Fruit fly (Drosophila melanogaster) whole organism, embryonic: ENCODE results near the gene CG3448.
A peak's percentile ranks its signal among the peaks of the same experiment; 100 is the strongest.

ENCODE experiments used
- Bgb ChIP-seq: fragments of 200-800 bp; sonication (Bioruptor generic); IDR thresholded peaks from 2 replicates; pipeline ENCODE4 v1.3.6; 2022; ENCODE audit warnings: missing biosample characterization, missing genetic modification characterization; ENCODE audit not compliant: partially characterized antibody
- CG10565 ChIP-seq: fragments of 200-800 bp; sonication (Bioruptor generic); optimal IDR thresholded peaks from 3 replicates; lab custom pipeline; 2016; ENCODE audit warnings: missing biosample characterization, mild to moderate bottlenecking, missing genetic modification characterization
- CG11398 ChIP-seq: fragments of 200-800 bp; sonication (Bioruptor generic); optimal IDR thresholded peaks from 2 replicates; lab custom pipeline; 2016; ENCODE audit warnings: missing biosample characterization, missing genetic modification characterization
- CG12104 ChIP-seq: fragments of 200-800 bp; sonication (Bioruptor generic); optimal IDR thresholded peaks from 3 replicates; lab custom pipeline; 2016; ENCODE audit warnings: missing biosample characterization, missing genetic modification characterization
- CG12744 ChIP-seq: fragments of 200-800 bp; sonication (Bioruptor generic); optimal IDR thresholded peaks from 2 replicates; lab custom pipeline; 2016; ENCODE audit warnings: missing biosample characterization, missing genetic modification characterization
- CG14014 ChIP-seq: fragments of 200-800 bp; sonication (Bioruptor generic); IDR thresholded peaks from 2 replicates; pipeline ENCODE4 v1.3.6; 2022; ENCODE audit warnings: missing biosample characterization, missing genetic modification characterization
- CG1647 ChIP-seq: fragments of 200-800 bp; sonication (Bioruptor generic); optimal IDR thresholded peaks from 3 replicates; lab custom pipeline; 2016; ENCODE audit warnings: missing biosample characterization, missing genetic modification characterization
- CG1832 ChIP-seq: fragments of 200-800 bp; sonication (Bioruptor generic); optimal IDR thresholded peaks from 2 replicates; lab custom pipeline; 2017; ENCODE audit warnings: missing biosample characterization, mild to moderate bottlenecking, missing genetic modification characterization, inconsistent platforms
- CG2120 ChIP-seq: fragments of 200-800 bp; sonication (Bioruptor generic); optimal IDR thresholded peaks from 3 replicates; lab custom pipeline; 2016; ENCODE audit warnings: missing biosample characterization, missing genetic modification characterization
- CG3065 ChIP-seq: fragments of 200-800 bp; sonication (Bioruptor generic); optimal IDR thresholded peaks from 2 replicates; lab custom pipeline; 2016; ENCODE audit warnings: missing biosample characterization, missing genetic modification characterization
- CG4424 ChIP-seq: fragments of 200-800 bp; sonication (Bioruptor generic); optimal IDR thresholded peaks from 3 replicates; lab custom pipeline; 2016; ENCODE audit warnings: missing biosample characterization, missing genetic modification characterization
- CG4820 ChIP-seq: fragments of 200-800 bp; sonication (Bioruptor generic); optimal IDR thresholded peaks from 3 replicates; lab custom pipeline; 2016; ENCODE audit warnings: missing biosample characterization, missing genetic modification characterization
- CG6689 ChIP-seq: fragments of 200-800 bp; sonication (Bioruptor generic); IDR thresholded peaks from 2 replicates; pipeline ENCODE4 v1.3.6; 2022; ENCODE audit warnings: missing biosample characterization, missing genetic modification characterization
- CG7357 ChIP-seq: fragments of 200-800 bp; sonication (Bioruptor generic); IDR thresholded peaks from 3 replicates; pipeline ENCODE4 v1.3.6; 2022; ENCODE audit warnings: missing biosample characterization, missing genetic modification characterization
- CG7963 ChIP-seq: fragments of 200-800 bp; sonication (Bioruptor generic); IDR thresholded peaks from 3 replicates; pipeline ENCODE4 v1.3.6; 2022; ENCODE audit warnings: missing biosample characterization, missing genetic modification characterization; ENCODE audit not compliant: partially characterized antibody
- CG8089 ChIP-seq: fragments of 200-800 bp; sonication (Bioruptor generic); optimal IDR thresholded peaks from 3 replicates; lab custom pipeline; 2016; ENCODE audit warnings: missing biosample characterization, missing genetic modification characterization
- CG8359 ChIP-seq: fragments of 200-800 bp; sonication (Bioruptor generic); optimal IDR thresholded peaks from 2 replicates; lab custom pipeline; 2017; ENCODE audit warnings: missing biosample characterization, mild to moderate bottlenecking, missing genetic modification characterization, borderline replicate concordance
- CG9797 ChIP-seq: fragments of 200-800 bp; sonication (Bioruptor generic); optimal IDR thresholded peaks from 3 replicates; lab custom pipeline; 2018; ENCODE audit warnings: missing biosample characterization, mild to moderate bottlenecking, missing genetic modification characterization
- CHES-1-like ChIP-seq: fragments of 200-800 bp; sonication (Bioruptor generic); optimal IDR thresholded peaks from 2 replicates; lab custom pipeline; 2016; ENCODE audit warnings: missing biosample characterization, missing genetic modification characterization
- D19A ChIP-seq: fragments of 200-800 bp; optimal IDR thresholded peaks from 3 replicates; lab custom pipeline; 2019; ENCODE audit warnings: missing biosample characterization, mild to moderate bottlenecking, missing genetic modification characterization, moderate library complexity
- Ets65A ChIP-seq: fragments of 200-800 bp; sonication (Bioruptor generic); peaks from one replicate; lab custom pipeline; 2016; ENCODE audit warnings: missing biosample characterization, missing genetic modification characterization
- Hmr ChIP-seq: fragments of 200-800 bp; sonication (Bioruptor generic); optimal IDR thresholded peaks from 3 replicates; lab custom pipeline; 2017; ENCODE audit warnings: mild to moderate bottlenecking, missing biosample characterization, missing genetic modification reagents, missing genetic modification characterization
- Jarid2 ChIP-seq: fragments of 200-800 bp; sonication (Bioruptor generic); optimal IDR thresholded peaks from 3 replicates; lab custom pipeline; 2017; ENCODE audit warnings: mild to moderate bottlenecking, missing biosample characterization, missing genetic modification reagents, missing genetic modification characterization
- Mrtf ChIP-seq: fragments of 200-800 bp; sonication (Bioruptor generic); IDR thresholded peaks from 3 replicates; pipeline ENCODE4 v1.3.6; 2022; ENCODE audit warnings: missing biosample characterization, missing genetic modification characterization
- NC2α ChIP-seq: fragments of 200-800 bp; sonication (Bioruptor generic); optimal IDR thresholded peaks from 2 replicates; lab custom pipeline; 2016; ENCODE audit warnings: missing biosample characterization, missing genetic modification characterization
- Six4 ChIP-seq: fragments of 200-800 bp; sonication (Bioruptor generic); optimal IDR thresholded peaks from 2 replicates; lab custom pipeline; 2016; ENCODE audit warnings: missing biosample characterization, missing genetic modification characterization
- Vsx1 ChIP-seq: fragments of 200-800 bp; sonication (Bioruptor generic); optimal IDR thresholded peaks from 2 replicates; lab custom pipeline; 2017; ENCODE audit warnings: missing biosample characterization, mild to moderate bottlenecking, missing genetic modification characterization, missing genetic modification reagents
- ase ChIP-seq: fragments of 200-800 bp; sonication (Bioruptor generic); IDR thresholded peaks from 3 replicates; pipeline ENCODE4 v1.3.6; 2022; ENCODE audit warnings: missing biosample characterization, missing genetic modification characterization
- ato ChIP-seq: fragments of 200-800 bp; sonication (Bioruptor generic); IDR thresholded peaks from 2 replicates; pipeline ENCODE4 v1.3.6; 2022; ENCODE audit warnings: missing biosample characterization, missing genetic modification characterization; ENCODE audit not compliant: partially characterized antibody
- az2 ChIP-seq: fragments of 200-800 bp; sonication (Bioruptor generic); optimal IDR thresholded peaks from 3 replicates; lab custom pipeline; 2016; ENCODE audit warnings: missing biosample characterization, missing genetic modification characterization
- chm ChIP-seq: fragments of 200-800 bp; sonication (Bioruptor generic); IDR thresholded peaks from 2 replicates; pipeline ENCODE4 v1.3.6; 2022; ENCODE audit warnings: missing biosample characterization, missing genetic modification characterization
- dan ChIP-seq: fragments of 200-800 bp; sonication (Bioruptor generic); IDR thresholded peaks from 2 replicates; pipeline ENCODE4 v1.3.6; 2022; ENCODE audit warnings: missing biosample characterization, missing genetic modification characterization
- dpn ChIP-seq, 2 experiments: fragments of 200-800 bp; sonication (Bioruptor generic); optimal IDR thresholded peaks; 3 replicates each; lab custom pipeline; 2016; ENCODE audit warnings: missing biosample characterization in 2 of 2, missing genetic modification characterization in 2 of 2
- fru ChIP-seq: fragments of >200 bp; optimal IDR thresholded peaks from 2 replicates; lab custom pipeline; 2017
- gcm ChIP-seq: fragments of 200-800 bp; sonication (Bioruptor generic); optimal IDR thresholded peaks from 2 replicates; lab custom pipeline; 2019; ENCODE audit warnings: missing biosample characterization, mild to moderate bottlenecking, missing genetic modification characterization, moderate library complexity
- gcm2 ChIP-seq: fragments of 200-800 bp; sonication (Bioruptor generic); optimal IDR thresholded peaks from 2 replicates; lab custom pipeline; 2016; ENCODE audit warnings: missing biosample characterization, missing genetic modification characterization
- gsb-n ChIP-seq: fragments of 200-800 bp; sonication (Bioruptor generic); optimal IDR thresholded peaks from 3 replicates; lab custom pipeline; 2018; ENCODE audit warnings: missing biosample characterization, mild to moderate bottlenecking, missing genetic modification characterization
- hth ChIP-seq: fragments of >200 bp; optimal IDR thresholded peaks from 2 replicates; lab custom pipeline; 2017; ENCODE audit warnings: inconsistent platforms
- insv ChIP-seq, 2 experiments: fragments of 200-800 bp; sonication (Bioruptor generic); optimal IDR thresholded peaks; 3 replicates each; lab custom pipeline; 2016 to 2018; ENCODE audit warnings: missing biosample characterization in 2 of 2, missing genetic modification characterization in 2 of 2
- inv ChIP-seq: fragments of 200-800 bp; sonication (Bioruptor generic); IDR thresholded peaks from 2 replicates; pipeline ENCODE4 v1.3.6; 2022; ENCODE audit warnings: missing biosample characterization, missing genetic modification characterization; ENCODE audit not compliant: partially characterized antibody
- nom ChIP-seq: fragments of 200-800 bp; sonication (Bioruptor generic); optimal IDR thresholded peaks from 2 replicates; lab custom pipeline; 2017; ENCODE audit warnings: missing biosample characterization, missing genetic modification characterization, mild to moderate bottlenecking, moderate library complexity, missing genetic modification reagents
- onecut ChIP-seq: fragments of 200-800 bp; sonication (Bioruptor generic); IDR thresholded peaks from 2 replicates; pipeline ENCODE4 v1.3.6; 2022; ENCODE audit warnings: missing biosample characterization, missing genetic modification characterization
- schlank ChIP-seq: fragments of 200-800 bp; sonication (Bioruptor generic); optimal IDR thresholded peaks from 2 replicates; lab custom pipeline; 2018; ENCODE audit warnings: missing biosample characterization, mild to moderate bottlenecking, missing genetic modification characterization
- sim ChIP-seq: fragments of 200-800 bp; sonication (Bioruptor generic); IDR thresholded peaks from 2 replicates; pipeline ENCODE4 v1.3.6; 2022; ENCODE audit warnings: missing biosample characterization, missing genetic modification characterization
- sima ChIP-seq: fragments of 200-800 bp; sonication (Bioruptor generic); optimal IDR thresholded peaks from 2 replicates; lab custom pipeline; 2016; ENCODE audit warnings: missing biosample characterization, missing genetic modification characterization
- tio ChIP-seq: fragments of 200-800 bp; sonication (Bioruptor generic); optimal IDR thresholded peaks from 2 replicates; lab custom pipeline; 2017; ENCODE audit warnings: missing biosample characterization, missing genetic modification characterization, inconsistent platforms
- twi ChIP-seq: fragments of 200-800 bp; optimal IDR thresholded peaks from 2 replicates; lab custom pipeline; 2019; ENCODE audit warnings: missing biosample characterization, mild to moderate bottlenecking, missing genetic modification characterization, moderate library complexity
- z ChIP-seq: fragments of 200-800 bp; sonication (Bioruptor generic); IDR thresholded peaks from 3 replicates; pipeline ENCODE4 v1.3.6; 2022; ENCODE audit warnings: missing biosample characterization, missing genetic modification characterization
- zen2 ChIP-seq: fragments of 200-800 bp; sonication (Bioruptor generic); IDR thresholded peaks from 3 replicates; pipeline ENCODE4 v1.3.6; 2022; ENCODE audit warnings: missing biosample characterization, missing genetic modification characterization; ENCODE audit not compliant: partially characterized antibody
- zfh2 ChIP-seq: fragments of 200-800 bp; sonication (Bioruptor generic); optimal IDR thresholded peaks from 2 replicates; lab custom pipeline; 2016; ENCODE audit warnings: missing biosample characterization, missing genetic modification characterization

CG3448 gene

DNA sequence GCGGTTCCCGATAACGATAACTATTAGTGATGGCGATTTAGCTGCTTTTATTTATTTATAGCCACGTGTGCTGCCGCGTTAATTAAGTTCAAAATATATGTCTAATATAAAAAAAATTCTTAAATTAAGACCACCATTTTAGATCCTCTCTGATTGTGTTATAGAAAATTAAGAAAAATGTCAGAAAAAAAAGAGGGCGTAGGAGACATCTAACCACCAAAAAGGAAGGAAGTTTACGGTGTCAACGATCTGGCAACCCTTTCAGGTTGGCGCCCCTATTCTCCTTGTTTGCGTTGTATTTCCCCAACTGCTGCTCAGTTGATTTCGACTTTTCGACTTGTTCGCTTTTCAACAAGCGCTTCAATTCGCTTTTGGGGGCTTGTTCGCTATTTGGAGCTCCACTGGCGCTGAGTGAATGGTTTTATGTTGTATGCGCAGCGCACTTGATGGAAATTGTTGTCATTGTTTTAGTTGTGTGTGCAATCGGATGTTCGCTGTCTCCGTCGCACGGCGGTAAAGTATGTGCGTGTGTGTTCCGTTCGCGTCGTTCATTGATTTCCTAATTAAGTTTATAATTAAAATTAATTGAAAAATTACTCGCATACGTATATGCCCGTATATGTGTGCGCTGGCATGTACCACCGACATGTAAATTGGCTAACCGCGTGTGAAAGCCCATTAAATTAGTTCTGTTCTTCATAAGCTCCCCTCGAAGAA is 9.6 kb upstream of the CG3448 start, which contains the start of the genes CG3434 and CG44838 (continued):
- no peak for TF ChIP-seq sim (GFP tag; lab: Robert Waterston, UW)
- no peak for TF ChIP-seq CG7963
- TF ChIP-seq inv (GFP tag; lab: Robert Waterston, UW) = no peak
- TF ChIP-seq Vsx1 (GFP tag; lab: Kevin White, UChicago) = peak; percentile 58
- peak; percentile 83 for TF ChIP-seq Hmr
- no peak for TF ChIP-seq ato
- peak; percentile 78 for TF ChIP-seq az2
- no peak for TF ChIP-seq fru
- TF ChIP-seq gsb-n = peak; percentile 36
- peak; percentile 29 for TF ChIP-seq sima (GFP tag; lab: Kevin White, UChicago)
- peak; percentile 96 for TF ChIP-seq Ets65A (GFP tag; lab: Kevin White, UChicago)
- no peak for TF ChIP-seq hth (lab: Kevin White, UChicago)
- no peak for TF ChIP-seq chm (GFP tag; lab: Robert Waterston, UW)
- TF ChIP-seq CHES-1-like = peak; percentile 75
- no peak for TF ChIP-seq zen2
- peak; percentile 81 for TF ChIP-seq Jarid2 (GFP tag; lab: Kevin White, UChicago)
- TF ChIP-seq nom (GFP tag; lab: Kevin White, UChicago) = peak; percentile 51
- TF ChIP-seq CG7357 (GFP tag; lab: Robert Waterston, UW) = peak; percentile 44; the same call in 1 of the 3 replicates
- no peak for TF ChIP-seq z (GFP tag; lab: Robert Waterston, UW)
- TF ChIP-seq CG1647 (GFP tag; lab: Kevin White, UChicago) = peak; percentile 67
- TF ChIP-seq NC2α (GFP tag; lab: Kevin White, UChicago) = peak; percentile 39
- TF ChIP-seq CG8089 (GFP tag; lab: Kevin White, UChicago) = no peak
- TF ChIP-seq Six4 = peak; percentile 80
- TF ChIP-seq Mrtf (GFP tag; lab: Robert Waterston, UW) = peak; percentile 68; the same call in 2 of the 3 replicates
- TF ChIP-seq CG8359 (GFP tag; lab: Kevin White, UChicago) = no peak
- TF ChIP-seq tio (GFP tag; lab: Kevin White, UChicago) = peak; percentile 70
- TF ChIP-seq CG12104 (GFP tag; lab: Kevin White, UChicago) = peak; percentile 54
- TF ChIP-seq Bgb (GFP tag; lab: Robert Waterston, UW) = peak; percentile 35; the same call in 1 of the 2 replicates
- TF ChIP-seq D19A = peak; percentile 75
- TF ChIP-seq CG12744 (GFP tag; lab: Kevin White, UChicago) = peak; percentile 28
- TF ChIP-seq CG2120 (GFP tag; lab: Kevin White, UChicago) = peak; percentile 90
- TF ChIP-seq CG1832 (GFP tag; lab: Kevin White, UChicago) = peak; percentile 18
- peak; percentile 74 for TF ChIP-seq CG4820 (GFP tag; lab: Kevin White, UChicago)
- peak; percentile 73 for TF ChIP-seq ase
- TF ChIP-seq CG3065 (GFP tag; lab: Kevin White, UChicago) = peak; percentile 51
- TF ChIP-seq CG10565 (GFP tag; lab: Kevin White, UChicago) = peak; percentile 11
- peak; percentile 70 for TF ChIP-seq CG14014
- TF ChIP-seq twi (tag; lab: Kevin White, UChicago) = peak; percentile 61
- peak; percentile 51 for TF ChIP-seq onecut (GFP tag; lab: Robert Waterston, UW)
- TF ChIP-seq gcm2 = peak; percentile 77
- peak; percentile 73 for TF ChIP-seq CG6689
- TF ChIP-seq CG9797 = peak; percentile 25
- peak; percentile 75 for TF ChIP-seq zfh2
- no peak for TF ChIP-seq dan (GFP tag; lab: Robert Waterston, UW)
- TF ChIP-seq CG4424 (GFP tag; lab: Kevin White, UChicago) = peak; percentile 84
- no peak for TF ChIP-seq schlank
- TF ChIP-seq dpn (GFP tag; optimal IDR thresholded peaks at IDR 0.05; lab: Kevin White, UChicago) = peak; percentile 74 to 84
- TF ChIP-seq insv (GFP tag; optimal IDR thresholded peaks at IDR 0.05; lab: Kevin White, UChicago) = peak in 1 of 2 experiments; percentile 61
- peak; percentile 89 for TF ChIP-seq gcm (GFP tag; lab: Kevin White, UChicago)
- TF ChIP-seq CG11398 (GFP tag; lab: Kevin White, UChicago) = no peak
